Worm (Caenorhabditis elegans) whole organism, late embryonic: ENCODE measurements around the gene bus-17.

Experiments used
- T23F11.4 ChIP-seq: fragments of 200-800 bp; sonication (Bioruptor generic); optimal IDR thresholded peaks from 2 replicates; lab custom pipeline; 2018; ENCODE audit warnings: mild to moderate bottlenecking, missing genetic modification characterization, missing compliant biosample characterization
- Y22D7AL.16 ChIP-seq: sonication (generic microtip); optimal IDR thresholded peaks from 2 replicates; lab custom pipeline; 2016; ENCODE audit warnings: missing genetic modification characterization, missing compliant biosample characterization
- ceh-14 ChIP-seq: sonication (generic microtip); optimal IDR thresholded peaks from 2 replicates; lab custom pipeline; 2016; ENCODE audit warnings: missing genotype, missing genetic modification characterization, missing compliant biosample characterization
- ceh-2 ChIP-seq: sonication (generic microtip); optimal IDR thresholded peaks from 2 replicates; lab custom pipeline; 2016; ENCODE audit warnings: missing genotype, missing genetic modification characterization, missing compliant biosample characterization
- ceh-22 ChIP-seq: sonication (generic microtip); optimal IDR thresholded peaks from 2 replicates; lab custom pipeline; 2017; ENCODE audit warnings: missing biosample characterization, missing genetic modification characterization
- ceh-31 ChIP-seq: sonication (generic microtip); optimal IDR thresholded peaks from 2 replicates; lab custom pipeline; 2016; ENCODE audit warnings: missing genetic modification characterization, missing compliant biosample characterization
- ceh-34 ChIP-seq: sonication (generic microtip); optimal IDR thresholded peaks from 2 replicates; lab custom pipeline; 2016; ENCODE audit warnings: mild to moderate bottlenecking, missing genetic modification characterization, missing compliant biosample characterization
- ceh-48 ChIP-seq: sonication (generic microtip); optimal IDR thresholded peaks from 2 replicates; lab custom pipeline; 2016; ENCODE audit warnings: missing genetic modification characterization, inconsistent platforms, missing compliant biosample characterization
- ceh-6 ChIP-seq: fragments of 200-800 bp; sonication (Bioruptor generic); optimal IDR thresholded peaks from 2 replicates; lab custom pipeline; 2018; ENCODE audit warnings: mild to moderate bottlenecking, missing genetic modification characterization, missing compliant biosample characterization
- che-1 ChIP-seq: sonication (generic microtip); optimal IDR thresholded peaks from 2 replicates; lab custom pipeline; 2016; ENCODE audit warnings: mild to moderate bottlenecking, missing genetic modification characterization, missing compliant biosample characterization
- dmd-4 ChIP-seq: sonication (generic microtip); optimal IDR thresholded peaks from 2 replicates; lab custom pipeline; 2016; ENCODE audit warnings: borderline replicate concordance, missing genetic modification characterization, missing compliant biosample characterization
- elt-4 ChIP-seq: sonication (generic microtip); optimal IDR thresholded peaks from 2 replicates; lab custom pipeline; 2016; ENCODE audit warnings: missing genetic modification characterization, missing compliant biosample characterization
- eyg-1 ChIP-seq: sonication (generic microtip); optimal IDR thresholded peaks from 2 replicates; lab custom pipeline; 2016; ENCODE audit warnings: missing genotype, missing genetic modification characterization, missing compliant biosample characterization
- fax-1 ChIP-seq: sonication (generic microtip); optimal IDR thresholded peaks from 2 replicates; lab custom pipeline; 2016; ENCODE audit warnings: missing genotype, missing genetic modification characterization, missing compliant biosample characterization
- fkh-6 ChIP-seq: sonication (generic microtip); optimal IDR thresholded peaks from 2 replicates; lab custom pipeline; 2016; ENCODE audit warnings: missing genetic modification characterization, missing compliant biosample characterization
- hlh-13 ChIP-seq: fragments of 200-800 bp; sonication (Bioruptor generic); optimal IDR thresholded peaks from 2 replicates; lab custom pipeline; 2018; ENCODE audit warnings: mild to moderate bottlenecking, missing genetic modification characterization, missing compliant biosample characterization
- hlh-30 ChIP-seq: sonication (generic microtip); optimal IDR thresholded peaks from 2 replicates; lab custom pipeline; 2017; ENCODE audit warnings: antibody characterized with exemption, missing genetic modification characterization, missing compliant biosample characterization; ENCODE audit not compliant: insufficient read depth
- hlh-8 ChIP-seq: sonication (generic microtip); optimal IDR thresholded peaks from 2 replicates; lab custom pipeline; 2016; ENCODE audit warnings: missing genotype, missing genetic modification characterization, missing compliant biosample characterization
- lim-6 ChIP-seq: sonication (generic microtip); optimal IDR thresholded peaks from 2 replicates; lab custom pipeline; 2016; ENCODE audit warnings: missing genetic modification characterization, missing compliant biosample characterization
- lin-11 ChIP-seq: fragments of 200-800 bp; sonication (Bioruptor generic); optimal IDR thresholded peaks from 2 replicates; lab custom pipeline; 2018; ENCODE audit warnings: mild to moderate bottlenecking, missing genetic modification characterization, missing compliant biosample characterization
- madf-2 ChIP-seq: sonication (generic microtip); optimal IDR thresholded peaks from 2 replicates; lab custom pipeline; 2017; ENCODE audit warnings: missing genetic modification characterization, missing compliant biosample characterization
- nhr-11 ChIP-seq: fragments of 150-350 bp; optimal IDR thresholded peaks from 2 replicates; lab custom pipeline; 2014; ENCODE audit warnings: missing biosample characterization, missing genetic modification characterization
- npax-4 ChIP-seq: sonication (generic microtip); optimal IDR thresholded peaks from 2 replicates; lab custom pipeline; 2016; ENCODE audit warnings: missing genetic modification characterization, missing compliant biosample characterization
- pag-3 ChIP-seq: sonication (generic microtip); optimal IDR thresholded peaks from 2 replicates; lab custom pipeline; 2016; ENCODE audit warnings: missing compliant biosample characterization, missing genetic modification characterization, borderline replicate concordance
- pat-9 ChIP-seq: fragments of 200-800 bp; sonication (Bioruptor generic); optimal IDR thresholded peaks from 2 replicates; lab custom pipeline; 2018; ENCODE audit warnings: mild to moderate bottlenecking, missing genetic modification characterization, moderate library complexity, missing compliant biosample characterization
- pha-4 ChIP-seq: fragments of 150-350 bp; optimal IDR thresholded peaks from 2 replicates; lab custom pipeline; 2018; ENCODE audit warnings: missing biosample characterization, missing genetic modification reagents, missing genetic modification characterization
- rnt-1 ChIP-seq: sonication (generic microtip); optimal IDR thresholded peaks from 2 replicates; lab custom pipeline; 2016; ENCODE audit warnings: missing genetic modification characterization, missing compliant biosample characterization
- sdc-2 ChIP-seq: sonication (generic microtip); optimal IDR thresholded peaks from 2 replicates; lab custom pipeline; 2016; ENCODE audit warnings: missing genotype, missing genetic modification characterization, missing compliant biosample characterization
- sox-4 ChIP-seq: sonication (generic microtip); optimal IDR thresholded peaks from 2 replicates; lab custom pipeline; 2017; ENCODE audit warnings: mild to moderate bottlenecking, missing genetic modification characterization, inconsistent platforms, missing compliant biosample characterization
- tbx-2 ChIP-seq: sonication (generic microtip); optimal IDR thresholded peaks from 2 replicates; lab custom pipeline; 2016; ENCODE audit warnings: missing genetic modification characterization, missing compliant biosample characterization
- ttx-3 ChIP-seq: sonication (generic microtip); optimal IDR thresholded peaks from 2 replicates; lab custom pipeline; 2016; ENCODE audit warnings: missing genetic modification reagents, missing genetic modification characterization, missing compliant biosample characterization
- zip-5 ChIP-seq: sonication (generic microtip); optimal IDR thresholded peaks from 2 replicates; lab custom pipeline; 2016; ENCODE audit warnings: missing genetic modification characterization, missing compliant biosample characterization
- ztf-16 ChIP-seq: sonication (generic microtip); optimal IDR thresholded peaks from 2 replicates; lab custom pipeline; 2017; ENCODE audit warnings: missing genetic modification characterization, missing compliant biosample characterization

The bus-17 gene

DNA sequence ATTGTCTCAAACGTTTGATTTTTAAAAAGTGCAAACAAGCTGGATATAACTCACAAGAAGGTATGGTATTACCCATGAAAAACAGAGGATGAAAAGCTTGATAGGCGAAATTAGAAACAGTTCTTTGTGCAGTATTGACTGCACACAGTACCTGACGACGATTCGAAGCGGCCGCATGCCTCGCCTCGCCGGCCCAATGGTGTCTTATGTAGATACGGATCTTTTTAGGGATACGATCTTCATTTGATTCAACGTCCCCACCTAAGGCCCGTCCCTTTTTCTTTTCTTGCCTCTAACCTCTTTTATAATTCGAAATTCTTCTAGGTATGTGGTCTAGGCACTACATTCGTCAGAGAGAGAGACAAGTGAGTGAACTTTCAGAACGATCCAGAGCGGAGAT lies at the start of gene bus-17:
bus-17 (minus strand) TSS at position 208 of the 400 bp plus-strand sequence.
- TF ChIP-seq madf-2 (tag; lab: Kevin White, UChicago) (no peak), hlh-8 (no peak), hlh-30 (no peak), npax-4 (no peak), tbx-2 (tag; lab: Kevin White, UChicago) (no peak), ceh-14 (tag; lab: Kevin White, UChicago) (no peak), ceh-34 (tag; lab: Kevin White, UChicago) (no peak), eyg-1 (tag; lab: Kevin White, UChicago) (no peak), ceh-48 (tag; lab: Kevin White, UChicago) (no peak), pha-4 (tag; lab: Kevin White, UChicago) (no peak), dmd-4 (no peak), T23F11.4 (GFP tag; lab: Kevin White, UChicago) (no peak), nhr-11 (tag; lab: Kevin White, UChicago) (no peak), lim-6 (tag; lab: Kevin White, UChicago) (no peak), sdc-2 (no peak), pag-3 (tag; lab: Kevin White, UChicago) (no peak), ztf-16 (tag; lab: Kevin White, UChicago) (no peak), elt-4 (tag; lab: Kevin White, UChicago) (no peak), fax-1 (tag; lab: Kevin White, UChicago) (no peak), lin-11 (tag; lab: Kevin White, UChicago) (no peak)

DNA sequence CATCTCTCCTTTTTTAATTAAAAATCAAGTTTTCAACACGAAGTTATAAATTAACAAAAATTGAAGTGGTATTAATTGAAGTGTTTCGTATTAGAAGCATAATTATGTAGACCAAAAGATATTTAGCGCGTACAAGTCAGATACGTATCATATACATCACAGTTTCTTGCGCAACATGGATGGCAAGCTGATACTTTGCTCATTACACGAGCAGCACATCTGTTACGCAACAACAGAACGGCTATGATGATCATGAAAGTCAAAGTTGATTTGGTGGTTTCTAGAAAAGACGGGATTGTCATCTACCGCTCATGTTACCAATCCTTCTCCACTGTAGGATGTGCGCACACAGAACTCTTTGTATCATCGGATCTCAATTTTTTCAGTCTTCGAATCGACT lies 48.4 kb upstream of the bus-17 start:
- TF ChIP-seq tbx-2 (tag; lab: Kevin White, UChicago) (no peak), lim-6 (tag; lab: Kevin White, UChicago) (no peak), hlh-13 (no peak), sox-4 (tag; lab: Kevin White, UChicago) (no peak), eyg-1 (tag; lab: Kevin White, UChicago) (no peak), ceh-22 (tag; lab: Kevin White, UChicago) (no peak)

DNA sequence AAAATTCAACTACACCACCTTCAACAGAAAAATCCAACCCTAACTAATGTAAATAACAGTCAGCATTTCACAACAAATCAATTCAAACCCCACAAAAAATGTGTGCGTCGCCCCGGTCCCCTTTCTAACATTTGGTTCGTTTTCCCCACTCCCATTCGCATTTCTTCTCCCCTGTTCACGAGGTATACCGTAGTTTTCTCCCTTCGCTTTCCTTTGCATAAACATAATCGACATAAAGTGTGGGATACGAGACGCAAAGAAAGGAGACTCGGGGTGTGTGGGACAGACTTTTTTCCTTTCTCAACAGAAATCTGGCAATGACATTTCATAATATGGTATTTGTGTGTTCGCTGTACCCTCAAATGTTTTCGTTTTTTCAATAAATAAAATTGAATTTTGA lies 45.2 kb upstream of the bus-17 start:
- TF ChIP-seq sdc-2: peak; percentile 90
- no peak for TF ChIP-seq rnt-1 (tag; lab: Kevin White, UChicago)
- TF ChIP-seq zip-5: no peak
- TF ChIP-seq Y22D7AL.16 (tag; lab: Kevin White, UChicago): no peak
- no peak for TF ChIP-seq nhr-11 (tag; lab: Kevin White, UChicago)
- no peak for TF ChIP-seq ceh-31 (tag; lab: Kevin White, UChicago)
- TF ChIP-seq hlh-8: no peak

DNA sequence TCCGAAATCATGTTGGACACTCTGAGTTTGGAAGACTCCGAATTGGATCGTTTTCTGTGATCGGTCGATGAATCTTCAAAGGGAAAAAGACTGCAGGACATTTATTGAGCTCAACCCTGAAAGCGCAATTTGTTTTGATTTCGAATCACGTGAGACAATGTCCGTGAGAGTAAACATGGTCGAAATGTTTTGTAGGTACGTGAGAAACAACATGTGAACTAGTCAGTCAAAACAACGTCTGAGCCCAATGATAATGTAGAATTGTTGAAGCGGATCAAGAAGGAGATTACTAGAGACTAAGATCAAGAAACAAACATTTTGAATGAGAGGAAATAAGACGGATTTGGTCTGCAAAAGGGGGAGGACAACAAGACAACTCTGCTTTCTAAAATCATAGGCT lies 37.9 kb upstream of the bus-17 start, which contains the start of gene Y7A5A.7:
Y7A5A.7 (minus strand) TSS at position 101 of the 400 bp plus-strand sequence.
- TF ChIP-seq ceh-2 (tag; lab: Kevin White, UChicago) (no peak), fkh-6 (no peak), Y22D7AL.16 (tag; lab: Kevin White, UChicago) (no peak), zip-5 (no peak), ttx-3 (tag; lab: Kevin White, UChicago) (no peak), ceh-6 (GFP tag; lab: Kevin White, UChicago) (no peak), lim-6 (tag; lab: Kevin White, UChicago) (no peak), che-1 (tag; lab: Kevin White, UChicago) (no peak), pat-9 (tag; lab: Kevin White, UChicago) (no peak), madf-2 (tag; lab: Kevin White, UChicago) (no peak), ceh-48 (tag; lab: Kevin White, UChicago) (no peak)

DNA sequence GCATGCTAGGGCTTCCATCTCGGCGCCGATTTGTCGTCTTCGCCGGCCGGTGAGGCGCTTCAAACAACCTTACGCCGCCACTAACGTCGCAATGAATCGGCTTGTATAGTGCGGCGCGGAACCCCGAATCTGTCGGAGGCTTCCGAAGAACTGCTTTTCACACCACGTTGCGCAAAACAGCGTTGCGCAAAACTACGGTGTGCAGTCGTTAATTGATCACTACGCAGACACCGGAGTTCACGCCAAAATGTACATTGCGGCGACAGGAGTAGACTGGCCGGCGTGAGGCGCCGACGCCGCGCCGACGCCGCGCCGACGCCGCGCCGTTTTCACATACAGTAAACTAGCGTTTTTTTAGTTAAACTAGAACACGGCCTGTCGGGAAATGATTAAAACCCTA lies 35.7 kb upstream of the bus-17 start:
- TF ChIP-seq ztf-16 (tag; lab: Kevin White, UChicago) (no peak), ceh-14 (tag; lab: Kevin White, UChicago) (no peak), hlh-13 (no peak), rnt-1 (tag; lab: Kevin White, UChicago) (no peak), hlh-8 (no peak), lin-11 (tag; lab: Kevin White, UChicago) (no peak)
- TF ChIP-seq, all 69 proteins: peak for 0
